Fruit fly (Drosophila melanogaster) whole organism, embryonic: ENCODE results near the gene CG11353.

Source experiments
- Asciz ChIP-seq: fragments of 200-800 bp; sonication (Bioruptor generic); optimal IDR thresholded peaks from 2 replicates; lab custom pipeline; 2017; ENCODE audit warnings: missing biosample characterization, mild to moderate bottlenecking, missing genetic modification characterization, missing genetic modification reagents
- B-H1 ChIP-seq: fragments of 200-800 bp; sonication (Bioruptor generic); IDR thresholded peaks from 3 replicates; pipeline ENCODE4 v1.3.6; 2022; ENCODE audit warnings: missing biosample characterization, missing genetic modification characterization
- Blimp-1 ChIP-seq: fragments of 200-800 bp; sonication (Bioruptor generic); optimal IDR thresholded peaks from 3 replicates; lab custom pipeline; 2018; ENCODE audit warnings: missing biosample characterization, missing genetic modification characterization, mild to moderate bottlenecking, moderate library complexity, missing genetic modification reagents
- CG10267 ChIP-seq: fragments of 200-800 bp; sonication (Bioruptor generic); optimal IDR thresholded peaks from 2 replicates; lab custom pipeline; 2018; ENCODE audit warnings: missing biosample characterization, mild to moderate bottlenecking, missing genetic modification characterization, moderate library complexity
- CG11398 ChIP-seq: fragments of 200-800 bp; sonication (Bioruptor generic); optimal IDR thresholded peaks from 2 replicates; lab custom pipeline; 2016; ENCODE audit warnings: missing biosample characterization, missing genetic modification characterization
- CG12769 ChIP-seq: fragments of 200-800 bp; sonication (Bioruptor generic); optimal IDR thresholded peaks from 2 replicates; lab custom pipeline; 2019; ENCODE audit warnings: missing biosample characterization, mild to moderate bottlenecking, missing genetic modification characterization, moderate library complexity
- CG13624 ChIP-seq: fragments of 200-800 bp; sonication (Bioruptor generic); optimal IDR thresholded peaks from 2 replicates; lab custom pipeline; 2016; ENCODE audit warnings: missing biosample characterization, missing genetic modification characterization
- CG14441 ChIP-seq: fragments of 200-800 bp; sonication (Bioruptor generic); IDR thresholded peaks from 2 replicates; pipeline ENCODE4 v1.3.6; 2022; ENCODE audit warnings: missing biosample characterization, missing genetic modification characterization
- CG1529 ChIP-seq: fragments of 200-800 bp; sonication (Bioruptor generic); optimal IDR thresholded peaks from 3 replicates; lab custom pipeline; 2018; ENCODE audit warnings: missing biosample characterization, missing genetic modification characterization
- CG15479 ChIP-seq: fragments of 200-800 bp; sonication (Bioruptor generic); optimal IDR thresholded peaks from 3 replicates; lab custom pipeline; 2019; ENCODE audit warnings: missing biosample characterization, mild to moderate bottlenecking, missing genetic modification characterization, moderate library complexity
- CG15601 ChIP-seq: fragments of 200-800 bp; sonication (Bioruptor generic); optimal IDR thresholded peaks from 3 replicates; lab custom pipeline; 2019; ENCODE audit warnings: missing biosample characterization, mild to moderate bottlenecking, missing genetic modification characterization, moderate library complexity
- CG17385 ChIP-seq: fragments of 200-800 bp; sonication (Bioruptor generic); optimal IDR thresholded peaks from 3 replicates; lab custom pipeline; 2018; ENCODE audit warnings: missing biosample characterization, mild to moderate bottlenecking, missing genetic modification characterization
- CG17568 ChIP-seq: fragments of 200-800 bp; sonication (Bioruptor generic); optimal IDR thresholded peaks from 2 replicates; lab custom pipeline; 2018; ENCODE audit warnings: missing biosample characterization, mild to moderate bottlenecking, missing genetic modification characterization, moderate library complexity
- CG18599 ChIP-seq: fragments of 200-800 bp; sonication (Bioruptor generic); optimal IDR thresholded peaks from 3 replicates; lab custom pipeline; 2017; ENCODE audit warnings: missing biosample characterization, missing genetic modification characterization, mild to moderate bottlenecking, moderate library complexity, missing genetic modification reagents
- CG2116 ChIP-seq: fragments of 200-800 bp; sonication (Bioruptor generic); optimal IDR thresholded peaks from 3 replicates; lab custom pipeline; 2018; ENCODE audit warnings: missing biosample characterization, mild to moderate bottlenecking, missing genetic modification characterization
- CG3995 ChIP-seq: fragments of 200-800 bp; sonication (Bioruptor generic); optimal IDR thresholded peaks from 3 replicates; lab custom pipeline; 2016; ENCODE audit warnings: missing biosample characterization, missing genetic modification characterization
- CG4617 ChIP-seq: fragments of 200-800 bp; sonication (Bioruptor generic); optimal IDR thresholded peaks from 3 replicates; lab custom pipeline; 2016; ENCODE audit warnings: missing biosample characterization, missing genetic modification characterization, borderline replicate concordance
- CG5245 ChIP-seq: fragments of 200-800 bp; sonication (Bioruptor generic); optimal IDR thresholded peaks from 3 replicates; lab custom pipeline; 2016; ENCODE audit warnings: missing biosample characterization, missing genetic modification characterization
- D19A ChIP-seq: fragments of 200-800 bp; optimal IDR thresholded peaks from 3 replicates; lab custom pipeline; 2019; ENCODE audit warnings: missing biosample characterization, mild to moderate bottlenecking, missing genetic modification characterization, moderate library complexity
- Ets97D ChIP-seq: fragments of 200-800 bp; sonication (Bioruptor generic); optimal IDR thresholded peaks from 3 replicates; lab custom pipeline; 2016; ENCODE audit warnings: missing biosample characterization, missing genetic modification characterization
- GATAe ChIP-seq: fragments of 200-800 bp; sonication (Bioruptor generic); conservative IDR thresholded peaks from 2 replicates; pipeline ENCODE4 v1.3.6; 2022; ENCODE audit warnings: missing biosample characterization, missing genetic modification characterization
- Hr78 ChIP-seq, 2 experiments: fragments of 200-800 bp in 1 of 2; fragments of >200 bp in 1 of 2; sonication (Bioruptor generic) in 1 of 2; optimal IDR thresholded peaks; 2 replicates each; lab custom pipeline; 2017 to 2019; ENCODE audit warnings: missing biosample characterization in 2 of 2, missing genetic modification characterization in 2 of 2, mild to moderate bottlenecking in 1 of 2, moderate library complexity in 1 of 2
- MESR4 ChIP-seq: fragments of 200-800 bp; sonication (Bioruptor generic); optimal IDR thresholded peaks from 2 replicates; lab custom pipeline; 2018; ENCODE audit warnings: missing biosample characterization, mild to moderate bottlenecking, missing genetic modification characterization, moderate library complexity
- Med ChIP-seq: fragments of 200-800 bp; sonication (Bioruptor generic); peaks from one replicate; lab custom pipeline; 2016; ENCODE audit warnings: missing biosample characterization, missing genetic modification characterization, mild to moderate bottlenecking, inconsistent platforms, moderate library complexity
- Oli ChIP-seq: fragments of 200-800 bp; sonication (Bioruptor generic); optimal IDR thresholded peaks from 2 replicates; lab custom pipeline; 2018; ENCODE audit warnings: missing biosample characterization, mild to moderate bottlenecking, missing genetic modification characterization, moderate library complexity
- Trl ChIP-seq, 3 experiments: fragments of >200 bp in 2 of 3; fragments of 200-800 bp in 1 of 3; sonication (Bioruptor generic) in 1 of 3; optimal IDR thresholded peaks; 2 replicates in 1 of 3; 3 replicates in 2 of 3; lab custom pipeline; 2016 to 2017; ENCODE audit warnings: missing biosample characterization in 1 of 3, missing genetic modification characterization in 1 of 3
- Xbp1 ChIP-seq: fragments of 200-800 bp; sonication (Bioruptor generic); optimal IDR thresholded peaks from 3 replicates; lab custom pipeline; 2016; ENCODE audit warnings: missing biosample characterization, mild to moderate bottlenecking, missing genetic modification characterization
- az2 ChIP-seq: fragments of 200-800 bp; sonication (Bioruptor generic); optimal IDR thresholded peaks from 3 replicates; lab custom pipeline; 2016; ENCODE audit warnings: missing biosample characterization, missing genetic modification characterization
- exex ChIP-seq: fragments of 200-800 bp; sonication (Bioruptor generic); optimal IDR thresholded peaks from 4 replicates; lab custom pipeline; 2018; ENCODE audit warnings: missing biosample characterization, mild to moderate bottlenecking, missing genetic modification characterization, moderate library complexity
- gce ChIP-seq: fragments of 200-800 bp; sonication (Bioruptor generic); IDR thresholded peaks from 3 replicates; pipeline ENCODE4 v1.3.6; 2022; ENCODE audit warnings: missing biosample characterization, missing genetic modification characterization
- grn ChIP-seq: fragments of 200-800 bp; sonication (Bioruptor generic); optimal IDR thresholded peaks from 3 replicates; lab custom pipeline; 2017; ENCODE audit warnings: missing biosample characterization, missing genetic modification characterization
- her ChIP-seq: fragments of 200-800 bp; sonication (Bioruptor generic); optimal IDR thresholded peaks from 2 replicates; lab custom pipeline; 2016; ENCODE audit warnings: missing biosample characterization, missing genetic modification characterization
- hkb ChIP-seq, 2 experiments: fragments of 200-800 bp in 1 of 2; fragments of >200 bp in 1 of 2; sonication (Bioruptor generic) in 1 of 2; IDR thresholded peaks in 1 of 2; optimal IDR thresholded peaks in 1 of 2; 2 replicates each; pipeline versions ENCODE4 v1.3.6 to Lab custom; 2017 to 2022; ENCODE audit warnings: missing biosample characterization in 1 of 2, missing genetic modification characterization in 1 of 2
- kah ChIP-seq: fragments of 200-800 bp; sonication (Bioruptor generic); optimal IDR thresholded peaks from 2 replicates; lab custom pipeline; 2018; ENCODE audit warnings: missing biosample characterization, mild to moderate bottlenecking, missing genetic modification characterization
- lab ChIP-seq: fragments of 200-800 bp; sonication (Bioruptor generic); optimal IDR thresholded peaks from 3 replicates; lab custom pipeline; 2017; ENCODE audit warnings: missing biosample characterization, missing genetic modification characterization, mild to moderate bottlenecking, moderate library complexity, missing genetic modification reagents
- lbe ChIP-seq: fragments of 200-800 bp; sonication (Bioruptor generic); optimal IDR thresholded peaks from 2 replicates; lab custom pipeline; 2016; ENCODE audit warnings: missing biosample characterization, mild to moderate bottlenecking, missing genetic modification characterization
- mirr ChIP-seq: fragments of 200-800 bp; sonication (Bioruptor generic); optimal IDR thresholded peaks from 3 replicates; lab custom pipeline; 2018; ENCODE audit warnings: missing biosample characterization, mild to moderate bottlenecking, missing genetic modification characterization
- nerfin-1 ChIP-seq: fragments of 200-800 bp; sonication (Bioruptor generic); optimal IDR thresholded peaks from 3 replicates; lab custom pipeline; 2019; ENCODE audit warnings: missing biosample characterization, mild to moderate bottlenecking, missing genetic modification characterization, moderate library complexity
- row ChIP-seq: fragments of 200-800 bp; sonication (Bioruptor generic); IDR thresholded peaks from 3 replicates; pipeline ENCODE4 v1.3.6; 2022; ENCODE audit warnings: missing biosample characterization, missing genetic modification characterization
- sens ChIP-seq: fragments of 200-800 bp; sonication (Bioruptor generic); peaks from one replicate; lab custom pipeline; 2016; ENCODE audit warnings: missing biosample characterization, missing genetic modification characterization
- sob ChIP-seq: fragments of 200-800 bp; sonication (Bioruptor generic); IDR thresholded peaks from 2 replicates; pipeline ENCODE4 v1.3.6; 2022; ENCODE audit warnings: missing biosample characterization, missing genetic modification characterization
- sug ChIP-seq: fragments of 200-800 bp; optimal IDR thresholded peaks from 2 replicates; lab custom pipeline; 2019; ENCODE audit warnings: missing biosample characterization, mild to moderate bottlenecking, missing genetic modification characterization, moderate library complexity
- tap ChIP-seq: fragments of 200-800 bp; optimal IDR thresholded peaks from 3 replicates; lab custom pipeline; 2019; ENCODE audit warnings: missing biosample characterization, mild to moderate bottlenecking, missing genetic modification characterization, moderate library complexity
- z ChIP-seq: fragments of 200-800 bp; sonication (Bioruptor generic); IDR thresholded peaks from 3 replicates; pipeline ENCODE4 v1.3.6; 2022; ENCODE audit warnings: missing biosample characterization, missing genetic modification characterization
- zfh2 ChIP-seq: fragments of 200-800 bp; sonication (Bioruptor generic); optimal IDR thresholded peaks from 2 replicates; lab custom pipeline; 2016; ENCODE audit warnings: missing biosample characterization, missing genetic modification characterization

The CG11353 gene

DNA sequence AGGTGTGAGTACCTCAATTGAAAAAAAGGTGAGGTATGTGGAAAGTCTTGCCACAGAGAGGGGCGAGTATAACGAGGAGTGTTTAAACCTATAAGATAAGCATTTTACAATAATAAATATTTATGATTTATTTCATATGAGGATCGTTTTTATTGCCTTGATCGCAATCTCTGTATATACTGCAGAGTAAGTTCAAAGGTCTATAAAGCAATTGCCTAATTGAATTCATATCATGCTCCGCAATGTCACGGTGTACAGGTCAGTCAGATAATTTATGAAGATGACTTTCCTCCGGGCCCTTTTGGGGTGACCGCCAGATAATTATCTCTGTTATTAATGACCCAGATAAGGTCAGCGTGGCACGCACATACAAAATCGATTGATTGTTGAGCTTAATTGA is 15.4 kb downstream of the CG11353 start:
- TF ChIP-seq exex (tag; lab: Kevin White, UChicago): peak; percentile 36
- TF ChIP-seq Hr78 (GFP tag; optimal IDR thresholded peaks at IDR 0.05; lab: Kevin White, UChicago): peak in 1 of 2 experiments; percentile 76
- no peak for TF ChIP-seq zfh2
- TF ChIP-seq Trl (optimal IDR thresholded peaks at IDR 0.05; lab: Kevin White, UChicago): no peak
- TF ChIP-seq Trl (GFP tag; optimal IDR thresholded peaks at IDR 0.05; lab: Kevin White, UChicago): no peak
- peak; percentile 1 for TF ChIP-seq grn
- TF ChIP-seq sob (GFP tag; lab: Robert Waterston, UW): no peak
- TF ChIP-seq, all 482 proteins: peak for 3

DNA sequence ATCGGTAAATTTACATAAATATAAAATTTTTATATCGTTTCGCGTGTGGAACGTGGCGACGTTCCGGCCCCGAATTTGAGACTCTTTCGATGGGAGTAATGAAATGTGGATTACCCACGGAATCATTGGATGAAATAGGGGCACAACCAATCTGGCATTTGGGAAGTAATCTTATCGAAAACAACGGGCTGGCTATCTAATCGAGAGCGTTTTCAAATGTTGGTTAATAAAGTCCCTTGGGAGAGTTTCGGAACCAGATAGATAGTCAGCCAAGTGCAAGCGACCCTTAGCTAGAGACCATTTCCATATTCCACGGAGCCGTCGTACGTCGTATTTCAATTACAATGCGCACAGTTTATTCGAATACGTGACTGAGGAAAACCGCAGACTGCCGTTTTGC is 16.4 kb downstream of the CG11353 start:
- peak; percentile 44 for TF ChIP-seq Med (GFP tag; lab: Kevin White, UChicago)
- peak; percentile 7 for TF ChIP-seq sens (GFP tag; lab: Kevin White, UChicago)
- peak; percentile 52 for TF ChIP-seq GATAe (GFP tag; lab: Robert Waterston, UW)
- TF ChIP-seq Xbp1: no peak
- peak; percentile 7 for TF ChIP-seq sug (tag; lab: Kevin White, UChicago)
- no peak for TF ChIP-seq CG13624 (GFP tag; lab: Kevin White, UChicago)
- TF ChIP-seq CG12769: peak; percentile 77
- no peak for TF ChIP-seq CG18599 (GFP tag; lab: Kevin White, UChicago)

DNA sequence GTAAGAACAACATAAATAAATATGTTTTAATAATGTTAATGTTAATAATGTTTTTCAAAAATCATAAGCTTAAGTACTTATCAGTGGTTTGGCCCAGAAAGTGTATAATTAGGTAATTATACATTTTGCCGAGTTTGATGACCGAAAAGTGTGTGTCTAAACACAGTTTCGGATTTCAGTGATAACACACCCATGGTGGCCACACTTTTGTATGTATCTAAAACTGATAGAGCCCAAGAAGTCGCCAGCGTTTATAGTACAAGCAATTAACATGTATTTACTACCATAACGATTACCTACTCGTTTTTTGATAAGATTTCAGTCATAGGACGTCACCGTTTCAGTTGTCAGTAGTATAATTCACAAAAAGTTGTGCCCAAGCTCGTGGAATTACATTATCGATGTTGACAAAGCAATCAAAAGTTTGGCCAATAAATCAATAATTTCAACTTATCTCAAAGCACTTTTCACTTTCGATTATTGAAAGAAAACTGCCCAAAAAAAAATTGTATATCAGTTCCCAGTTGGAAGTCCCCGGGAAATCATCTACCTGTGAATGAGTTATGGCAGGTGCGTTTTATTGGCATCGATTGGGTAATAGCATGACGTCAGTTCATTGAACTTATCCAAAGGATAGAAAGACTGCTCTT is 17.3 kb downstream of the CG11353 start:
- TF ChIP-seq zfh2 (no peak), CG15479 (GFP tag; lab: Kevin White, UChicago) (no peak), lab (GFP tag; lab: Kevin White, UChicago) (peak; percentile 8), MESR4 (GFP tag; lab: Kevin White, UChicago) (no peak), CG1529 (GFP tag; lab: Kevin White, UChicago) (no peak), CG14441 (GFP tag; lab: Robert Waterston, UW) (no peak), kah (GFP tag; lab: Kevin White, UChicago) (no peak), Asciz (peak; percentile 23), Oli (tag; lab: Kevin White, UChicago) (no peak), row (GFP tag; lab: Robert Waterston, UW) (no peak), tap (tag; lab: Kevin White, UChicago) (no peak), nerfin-1 (tag; lab: Kevin White, UChicago) (no peak), CG2116 (GFP tag; lab: Kevin White, UChicago) (no peak), Blimp-1 (GFP tag; lab: Kevin White, UChicago) (peak; percentile 9), exex (tag; lab: Kevin White, UChicago) (peak; percentile 96), CG11398 (no peak), CG15601 (tag; lab: Kevin White, UChicago) (peak; percentile 37), az2 (GFP tag; lab: Kevin White, UChicago) (no peak), sug (tag; lab: Kevin White, UChicago) (peak; percentile 94), mirr (GFP tag; lab: Kevin White, UChicago) (peak; percentile 64), CG3995 (GFP tag; lab: Kevin White, UChicago) (no peak), CG4617 (GFP tag; lab: Kevin White, UChicago) (no peak), B-H1 (GFP tag; lab: Robert Waterston, UW) (no peak), Ets97D (GFP tag; lab: Kevin White, UChicago) (no peak), CG5245 (GFP tag; lab: Kevin White, UChicago) (no peak), CG10267 (tag; lab: Kevin White, UChicago) (no peak), D19A (tag; lab: Kevin White, UChicago) (no peak), lbe (no peak), CG17385 (GFP tag; lab: Kevin White, UChicago) (no peak), CG17568 (GFP tag; lab: Kevin White, UChicago) (peak; percentile 9), Hr78 (GFP tag; optimal IDR thresholded peaks at IDR 0.05; lab: Kevin White, UChicago) (peak in 1 of 2 experiments; percentile 14), hkb (optimal IDR thresholded peaks at IDR 0.05; lab: Kevin White, UChicago) (no peak), hkb (GFP tag; IDR thresholded peaks at IDR 0.05; lab: Robert Waterston, UW) (no peak), gce (GFP tag; lab: Robert Waterston, UW) (no peak), z (GFP tag; lab: Robert Waterston, UW) (no peak), her (GFP tag; lab: Kevin White, UChicago) (no peak)
